Worm (Caenorhabditis elegans) whole organism, early embryonic: ENCODE measurements around the gene Y60C6A.2.

Source experiments
- F13C5.2 ChIP-seq: sonication (generic microtip); optimal IDR thresholded peaks from 2 replicates; lab custom pipeline; 2017; ENCODE audit warnings: mild to moderate bottlenecking, missing genetic modification characterization, inconsistent platforms, missing compliant biosample characterization
- ama-1 ChIP-seq: fragments of 150-350 bp; optimal IDR thresholded peaks from 2 replicates; lab custom pipeline; 2014
- ceh-13 ChIP-seq: fragments of 200-800 bp; sonication (Bioruptor generic); optimal IDR thresholded peaks from 2 replicates; lab custom pipeline; 2018; ENCODE audit warnings: mild to moderate bottlenecking, missing genetic modification characterization, missing compliant biosample characterization
- ceh-36 ChIP-seq: sonication (generic microtip); optimal IDR thresholded peaks from 2 replicates; lab custom pipeline; 2016; ENCODE audit warnings: missing genetic modification characterization, inconsistent platforms, missing compliant biosample characterization
- ets-7 ChIP-seq: sonication (generic microtip); optimal IDR thresholded peaks from 2 replicates; lab custom pipeline; 2016; ENCODE audit warnings: missing genotype, missing genetic modification characterization, missing compliant biosample characterization
- hmbx-1 ChIP-seq: sonication (generic microtip); optimal IDR thresholded peaks from 2 replicates; lab custom pipeline; 2016; ENCODE audit warnings: mild to moderate bottlenecking, missing genetic modification characterization, missing compliant biosample characterization
- hmg-4 ChIP-seq: fragments of 200-800 bp; sonication (Bioruptor generic); optimal IDR thresholded peaks from 2 replicates; lab custom pipeline; 2018; ENCODE audit warnings: mild to moderate bottlenecking, missing genetic modification characterization, missing compliant biosample characterization
- scrt-1 ChIP-seq: fragments of 200-800 bp; sonication (Bioruptor generic); IDR thresholded peaks from 2 replicates; pipeline ENCODE4 v1.3.6; 2022; ENCODE audit warnings: missing genetic modification characterization, missing compliant biosample characterization
- sea-1 ChIP-seq: fragments of 200-800 bp; sonication (Bioruptor generic); conservative IDR thresholded peaks from 2 replicates; pipeline ENCODE4 v1.3.6; 2022; ENCODE audit warnings: missing genetic modification characterization, missing compliant biosample characterization
- tbx-11 ChIP-seq: fragments of 200-800 bp; sonication (Bioruptor generic); IDR thresholded peaks from 2 replicates; pipeline ENCODE4 v1.3.6; 2022; ENCODE audit warnings: missing genetic modification characterization, missing compliant biosample characterization
- tbx-37 ChIP-seq: fragments of 200-800 bp; sonication (Bioruptor generic); conservative IDR thresholded peaks from 2 replicates; pipeline ENCODE4 v1.3.6; 2022; ENCODE audit warnings: missing genetic modification reagents, missing genetic modification characterization, missing compliant biosample characterization
- tra-4 ChIP-seq: sonication (generic microtip); optimal IDR thresholded peaks from 2 replicates; lab custom pipeline; 2017; ENCODE audit warnings: missing genetic modification characterization, missing compliant biosample characterization

DNA sequence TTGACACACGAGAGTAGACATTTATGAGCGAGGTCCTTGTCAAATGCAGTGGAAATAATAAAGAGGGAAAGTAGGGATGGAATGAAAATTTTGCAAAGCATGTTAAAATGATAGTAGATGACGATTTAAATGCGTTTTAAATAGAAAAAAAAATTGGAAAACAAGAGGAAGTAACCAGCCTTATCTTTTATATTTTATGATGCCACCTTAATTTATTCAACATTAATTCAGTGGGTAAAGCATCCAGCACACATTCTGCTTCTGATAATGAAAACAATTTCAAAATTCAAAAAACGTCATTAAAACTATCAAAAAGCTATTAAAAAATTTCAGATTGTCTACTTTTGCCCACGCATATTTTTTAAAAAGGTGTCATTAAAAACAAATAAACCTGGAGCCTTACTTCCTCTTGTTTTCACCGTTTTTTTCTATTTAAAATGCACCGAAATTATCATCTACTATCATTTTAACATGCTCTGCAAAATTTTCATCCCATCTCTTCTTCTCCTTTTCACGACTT is at the start of gene Y60C6A.2, which contains the start of gene Y60C6A.3:
- TF ChIP-seq ceh-36 (tag; lab: Kevin White, UChicago), result no peak
- TF ChIP-seq scrt-1 (GFP tag; lab: Robert Waterston, UW), result no peak
- no peak for TF ChIP-seq ceh-13 (GFP tag; lab: Kevin White, UChicago)
- TF ChIP-seq tbx-11 (GFP tag; lab: Robert Waterston, UW), result no peak
- TF ChIP-seq sea-1, result no peak
- no peak for TF ChIP-seq hmg-4 (GFP tag; lab: Kevin White, UChicago)
- TF ChIP-seq ama-1 (lab: Kevin White, UChicago), result no peak
- TF ChIP-seq hmbx-1 (tag; lab: Kevin White, UChicago), result no peak
- TF ChIP-seq ets-7, result no peak
- TF ChIP-seq F13C5.2 (tag; lab: Kevin White, UChicago), result no peak
- TF ChIP-seq tra-4 (tag; lab: Kevin White, UChicago), result no peak
- no peak for TF ChIP-seq tbx-37 (GFP tag; lab: Robert Waterston, UW)
